Worm (Caenorhabditis elegans): ENCODE results near the gene srab-20.

Gene srab-20

DNA sequence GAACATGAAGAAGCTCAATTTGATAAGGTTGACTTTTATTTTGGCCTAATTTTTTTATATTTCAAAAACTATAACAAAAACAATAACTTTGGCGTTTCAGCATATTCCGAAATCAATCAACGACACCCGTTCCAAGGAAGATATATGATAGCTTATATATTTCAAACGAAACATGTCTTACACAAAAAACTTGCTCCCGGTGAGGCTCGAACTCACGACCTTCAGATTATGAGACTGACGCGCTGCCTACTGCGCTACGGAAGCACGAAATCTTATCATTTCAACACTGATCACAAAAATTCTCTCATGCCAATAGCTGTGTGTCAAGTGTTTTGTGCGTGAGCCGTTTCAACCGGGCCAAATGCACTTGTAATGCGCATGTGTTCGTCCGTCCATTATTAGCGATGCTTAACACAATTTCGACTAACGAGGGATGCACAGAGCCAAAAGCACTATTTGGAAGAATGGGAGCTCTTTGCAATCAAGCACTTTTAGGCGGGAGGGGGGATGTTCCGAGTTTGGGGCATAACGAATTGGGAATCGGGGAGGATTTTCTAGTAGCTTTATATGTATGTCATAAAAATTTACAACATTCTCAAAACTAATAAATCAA, 26.4 kb downstream of the srab-20 start:
- TF ChIP-seq ceh-13 (GFP tag; optimal IDR thresholded peaks at IDR 0.05) (no peak), tbx-37 (GFP tag; conservative IDR thresholded peaks at IDR 0.05) (no peak), tra-4 (tag; optimal IDR thresholded peaks at IDR 0.05) (peak; percentile 3)

- TF ChIP-seq ceh-13 (GFP tag; optimal IDR thresholded peaks at IDR 0.05), result no peak
- TF ChIP-seq hnd-1 (tag; optimal IDR thresholded peaks at IDR 0.05), result no peak
- TF ChIP-seq F13C5.2 (tag; optimal IDR thresholded peaks at IDR 0.05), result no peak
- no peak for TF ChIP-seq scrt-1 (GFP tag; IDR thresholded peaks at IDR 0.05)
- TF ChIP-seq aly-1 (tag; optimal IDR thresholded peaks at IDR 0.05), result no peak
- TF ChIP-seq tra-4 (tag; optimal IDR thresholded peaks at IDR 0.05), result no peak
- no peak for TF ChIP-seq hmg-4 (GFP tag; optimal IDR thresholded peaks at IDR 0.05)
- no peak for TF ChIP-seq ets-7 (tag; optimal IDR thresholded peaks at IDR 0.05)
- no peak for TF ChIP-seq flt-1 (GFP tag; IDR thresholded peaks at IDR 0.05)
- no peak for TF ChIP-seq sea-1 (GFP tag; conservative IDR thresholded peaks at IDR 0.05)
- no peak for TF ChIP-seq B0310.2 (tag; optimal IDR thresholded peaks at IDR 0.05)
- TF ChIP-seq ceh-36 (tag; optimal IDR thresholded peaks at IDR 0.05), result no peak
- TF ChIP-seq hmbx-1 (tag; optimal IDR thresholded peaks at IDR 0.05), result no peak
- TF ChIP-seq ama-1 (optimal IDR thresholded peaks at IDR 0.05), result no peak
- TF ChIP-seq tbx-37 (GFP tag; conservative IDR thresholded peaks at IDR 0.05), result no peak
- TF ChIP-seq tbx-11 (GFP tag; IDR thresholded peaks at IDR 0.05), result no peak
- TF ChIP-seq pes-1 (GFP tag; IDR thresholded peaks at IDR 0.05), result no peak
Measured at ce11 chrV:3459919-3460318, 31.1 kb downstream of the srab-20 start, which contains the start of gene slc-28.2. Gene slc-28.2, plus strand, starts transcription at chrV:3460219.

DNA sequence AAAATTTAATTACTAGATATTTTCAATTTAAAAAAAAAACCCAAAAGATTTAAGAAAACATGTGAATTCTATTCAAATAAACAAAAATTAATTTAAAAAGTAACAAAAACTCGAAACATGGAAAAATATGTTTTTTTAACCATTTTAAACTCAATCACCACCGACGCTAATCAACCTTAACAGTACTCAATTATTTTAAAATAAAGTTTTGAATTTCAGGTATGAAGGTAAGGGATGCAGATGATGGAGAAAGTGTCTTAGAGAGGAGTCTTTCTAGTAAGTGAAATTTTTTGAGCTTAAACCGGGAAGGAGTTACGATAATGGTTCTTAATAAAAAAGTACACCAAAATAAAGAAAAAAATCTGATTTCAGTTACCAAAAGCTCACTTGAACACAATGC, 34.7 kb downstream of the srab-20 start, which contains the start of gene slc-28.1:
Gene slc-28.1, plus strand, starts transcription at position 301 of the 400 bp plus-strand sequence.
- TF ChIP-seq ceh-13 (GFP tag; optimal IDR thresholded peaks at IDR 0.05) (no peak), B0310.2 (tag; optimal IDR thresholded peaks at IDR 0.05) (no peak), aly-1 (tag; optimal IDR thresholded peaks at IDR 0.05) (no peak), tbx-37 (GFP tag; conservative IDR thresholded peaks at IDR 0.05) (no peak), F13C5.2 (tag; optimal IDR thresholded peaks at IDR 0.05) (no peak), scrt-1 (GFP tag; IDR thresholded peaks at IDR 0.05) (no peak), tra-4 (tag; optimal IDR thresholded peaks at IDR 0.05) (no peak), ceh-36 (tag; optimal IDR thresholded peaks at IDR 0.05) (no peak)

- TF ChIP-seq ceh-13 (GFP tag; optimal IDR thresholded peaks at IDR 0.05), result no peak
- no peak for TF ChIP-seq ceh-36 (tag; optimal IDR thresholded peaks at IDR 0.05)
- no peak for TF ChIP-seq flt-1 (GFP tag; IDR thresholded peaks at IDR 0.05)
- TF ChIP-seq hmg-4 (GFP tag; optimal IDR thresholded peaks at IDR 0.05), result no peak
- no peak for TF ChIP-seq hmbx-1 (tag; optimal IDR thresholded peaks at IDR 0.05)
- TF ChIP-seq ama-1 (optimal IDR thresholded peaks at IDR 0.05), result no peak
- no peak for TF ChIP-seq tbx-11 (GFP tag; IDR thresholded peaks at IDR 0.05)
- TF ChIP-seq hnd-1 (tag; optimal IDR thresholded peaks at IDR 0.05), result no peak
- TF ChIP-seq ets-7 (tag; optimal IDR thresholded peaks at IDR 0.05), result no peak
- TF ChIP-seq tbx-37 (GFP tag; conservative IDR thresholded peaks at IDR 0.05), result no peak
- TF ChIP-seq sea-1 (GFP tag; conservative IDR thresholded peaks at IDR 0.05), result no peak
- no peak for TF ChIP-seq F13C5.2 (tag; optimal IDR thresholded peaks at IDR 0.05)
- TF ChIP-seq pes-1 (GFP tag; IDR thresholded peaks at IDR 0.05), result no peak
- TF ChIP-seq scrt-1 (GFP tag; IDR thresholded peaks at IDR 0.05), result no peak
- no peak for TF ChIP-seq tra-4 (tag; optimal IDR thresholded peaks at IDR 0.05)
- TF ChIP-seq aly-1 (tag; optimal IDR thresholded peaks at IDR 0.05), result no peak
- TF ChIP-seq B0310.2 (tag; optimal IDR thresholded peaks at IDR 0.05), result no peak
Measured at ce11 chrV:3464897-3465296, 36.1 kb downstream of the srab-20 start.

- TF ChIP-seq pes-1 (GFP tag; IDR thresholded peaks at IDR 0.05) (no peak), tbx-37 (GFP tag; conservative IDR thresholded peaks at IDR 0.05) (no peak), ceh-36 (tag; optimal IDR thresholded peaks at IDR 0.05) (no peak), tbx-11 (GFP tag; IDR thresholded peaks at IDR 0.05) (no peak), B0310.2 (tag; optimal IDR thresholded peaks at IDR 0.05) (no peak), flt-1 (GFP tag; IDR thresholded peaks at IDR 0.05) (no peak), scrt-1 (GFP tag; IDR thresholded peaks at IDR 0.05) (no peak), hmg-4 (GFP tag; optimal IDR thresholded peaks at IDR 0.05) (no peak), ceh-13 (GFP tag; optimal IDR thresholded peaks at IDR 0.05) (no peak), tra-4 (tag; optimal IDR thresholded peaks at IDR 0.05) (no peak), ama-1 (optimal IDR thresholded peaks at IDR 0.05) (no peak), ets-7 (tag; optimal IDR thresholded peaks at IDR 0.05) (no peak), hnd-1 (tag; optimal IDR thresholded peaks at IDR 0.05) (no peak), aly-1 (tag; optimal IDR thresholded peaks at IDR 0.05) (no peak), hmbx-1 (tag; optimal IDR thresholded peaks at IDR 0.05) (no peak), F13C5.2 (tag; optimal IDR thresholded peaks at IDR 0.05) (no peak), sea-1 (GFP tag; conservative IDR thresholded peaks at IDR 0.05) (no peak)
Measured at ce11 chrV:3468436-3468835, 39.6 kb downstream of the srab-20 start, which contains the start of gene gst-33. Gene gst-33, minus strand, starts transcription at chrV:3468562.

DNA sequence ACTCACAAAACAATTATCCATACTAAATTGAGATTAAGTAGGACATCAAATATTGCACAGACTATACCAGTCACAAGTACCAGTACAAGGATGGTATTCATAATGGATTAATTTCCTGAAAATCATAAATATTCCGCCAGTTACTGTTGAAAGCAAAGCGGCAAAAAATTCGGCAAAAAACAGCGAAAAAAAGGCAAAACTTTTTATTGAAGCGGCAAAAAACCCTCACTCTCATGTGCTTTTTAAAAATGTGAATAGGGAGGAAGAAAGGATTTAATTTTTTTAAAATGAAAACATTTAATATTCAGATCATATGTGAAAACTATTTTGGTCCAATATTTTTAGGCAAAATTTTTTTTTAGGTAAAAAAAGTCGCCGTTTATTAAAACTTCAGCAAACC, 42.0 kb downstream of the srab-20 start, which contains the start of gene srbc-29:
Gene srbc-29, minus strand, starts transcription at position 101 of the 400 bp plus-strand sequence.
- TF ChIP-seq F13C5.2 (tag; optimal IDR thresholded peaks at IDR 0.05) (no peak), tbx-11 (GFP tag; IDR thresholded peaks at IDR 0.05) (no peak), aly-1 (tag; optimal IDR thresholded peaks at IDR 0.05) (no peak)

- TF ChIP-seq ama-1 (optimal IDR thresholded peaks at IDR 0.05) (no peak), tbx-37 (GFP tag; conservative IDR thresholded peaks at IDR 0.05) (no peak), pes-1 (GFP tag; IDR thresholded peaks at IDR 0.05) (no peak), tbx-11 (GFP tag; IDR thresholded peaks at IDR 0.05) (no peak), ets-7 (tag; optimal IDR thresholded peaks at IDR 0.05) (no peak), scrt-1 (GFP tag; IDR thresholded peaks at IDR 0.05) (no peak), sea-1 (GFP tag; conservative IDR thresholded peaks at IDR 0.05) (no peak), tra-4 (tag; optimal IDR thresholded peaks at IDR 0.05) (no peak), ceh-13 (GFP tag; optimal IDR thresholded peaks at IDR 0.05) (no peak), hnd-1 (tag; optimal IDR thresholded peaks at IDR 0.05) (no peak), aly-1 (tag; optimal IDR thresholded peaks at IDR 0.05) (no peak), B0310.2 (tag; optimal IDR thresholded peaks at IDR 0.05) (no peak), hmg-4 (GFP tag; optimal IDR thresholded peaks at IDR 0.05) (no peak), ceh-36 (tag; optimal IDR thresholded peaks at IDR 0.05) (no peak)
Measured at ce11 chrV:3475021-3475420, 46.2 kb downstream of the srab-20 start, which contains the start of gene oac-2. Gene oac-2, minus strand, starts transcription at chrV:3475121.
